Worm (Caenorhabditis elegans) whole organism, midembryonic: Measurements from ENCODE around the gene F34D6.1.
"Not testable (repeated sequence)": the region's sequence is repeated elsewhere in the genome, so short reads cannot be mapped to it uniquely, and the experiment has no call there.

Source experiments
- flt-1 ChIP-seq: fragments of 200-800 bp; sonication (Bioruptor generic); IDR thresholded peaks from 2 replicates; pipeline ENCODE4 v1.3.6; 2022; ENCODE audit warnings: missing genetic modification characterization, missing compliant biosample characterization
- klf-2 ChIP-seq: fragments of 200-800 bp; sonication (Bioruptor generic); conservative IDR thresholded peaks from 2 replicates; pipeline ENCODE4 v1.3.6; 2022; ENCODE audit warnings: missing genetic modification reagents, missing genetic modification characterization, missing compliant biosample characterization
- med-1 ChIP-seq: sonication (generic microtip); optimal IDR thresholded peaks from 2 replicates; lab custom pipeline; 2017; ENCODE audit warnings: missing genetic modification characterization, mild to moderate bottlenecking, missing compliant biosample characterization, antibody characterized with exemption, missing genetic modification reagents; ENCODE audit not compliant: insufficient read depth
- ref-1 ChIP-seq: fragments of 200-800 bp; sonication (Bioruptor generic); conservative IDR thresholded peaks from 2 replicates; pipeline ENCODE4 v1.3.6; 2022; ENCODE audit warnings: missing genetic modification reagents, missing genetic modification characterization, missing compliant biosample characterization
- tab-1 ChIP-seq: fragments of 200-800 bp; sonication (Bioruptor generic); IDR thresholded peaks from 2 replicates; pipeline ENCODE4 v1.3.6; 2022; ENCODE audit warnings: missing genetic modification characterization, missing compliant biosample characterization
- ztf-23 ChIP-seq: fragments of 200-800 bp; sonication (Bioruptor generic); IDR thresholded peaks from 2 replicates; pipeline ENCODE4 v1.3.6; 2022; ENCODE audit warnings: missing genetic modification reagents, missing genetic modification characterization, missing compliant biosample characterization

ce11 chrII:2688616-2689015 lies 7.6 kb upstream of the F34D6.1 start, which contains the start of gene nspf-2:
- TF ChIP-seq klf-2; ztf-23 (GFP tag; lab: Robert Waterston, UW); ref-1 (GFP tag; lab: Robert Waterston, UW); flt-1 (GFP tag; lab: Robert Waterston, UW); tab-1 (GFP tag; lab: Robert Waterston, UW); med-1 (GFP tag; lab: Kevin White, UChicago): not testable (repeated sequence)
